Fruit fly (Drosophila melanogaster) Kc167 (cell line): ENCODE data around the gene Nckx30C.

Source experiments
- h ChIP-seq: fragments of >200 bp; optimal IDR thresholded peaks from 3 replicates; lab custom pipeline; 2018; ENCODE audit warnings: missing external identifiers
- psq ChIP-seq: fragments of >200 bp; optimal IDR thresholded peaks from 2 replicates; lab custom pipeline; 2017; ENCODE audit warnings: missing external identifiers

DNA sequence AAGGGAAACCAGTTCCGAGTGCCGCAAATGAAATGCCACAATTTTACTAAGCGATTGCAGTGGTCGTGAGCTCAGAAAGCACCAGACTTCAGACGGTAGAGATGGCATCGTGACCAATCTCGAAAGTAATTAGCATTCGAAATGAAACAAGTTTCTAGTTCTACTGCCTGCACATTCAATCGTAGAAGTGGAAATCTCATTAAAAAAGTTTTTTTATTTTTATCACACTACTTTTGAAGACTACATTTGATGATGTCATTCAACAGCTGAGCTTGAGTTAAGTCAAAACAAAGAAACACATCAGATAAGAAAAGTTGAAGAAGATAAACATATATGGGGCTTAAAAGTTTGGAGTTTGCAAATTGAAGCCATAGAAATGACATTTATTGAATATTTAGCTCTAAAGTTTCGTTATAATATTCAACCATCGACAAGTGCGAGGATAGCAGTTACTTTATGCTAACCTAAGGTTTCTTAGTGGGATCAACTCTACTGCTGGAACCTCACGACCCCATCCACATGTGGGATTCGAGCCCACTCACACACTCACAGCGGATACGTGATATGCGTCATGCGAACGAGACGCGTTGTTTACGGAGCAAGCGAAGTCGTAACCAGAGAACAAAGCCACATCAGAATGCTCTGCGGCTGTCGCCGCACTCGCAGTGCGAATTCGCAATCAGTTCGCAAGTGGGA lies 10.1 kb downstream of the Nckx30C start, which contains the start of gene CG13117:
- TF ChIP-seq psq (lab: Kevin White, UChicago) = no peak
- TF ChIP-seq h = no peak
